Worm (Caenorhabditis elegans) whole organism, early embryonic: ENCODE results near the gene phf-10.

ENCODE experiments used
- B0310.2 ChIP-seq: sonication (generic microtip); optimal IDR thresholded peaks from 2 replicates; lab custom pipeline; 2016; ENCODE audit warnings: mild to moderate bottlenecking, missing genetic modification characterization, missing compliant biosample characterization
- ama-1 ChIP-seq: fragments of 150-350 bp; optimal IDR thresholded peaks from 2 replicates; lab custom pipeline; 2014
- ceh-13 ChIP-seq: fragments of 200-800 bp; sonication (Bioruptor generic); optimal IDR thresholded peaks from 2 replicates; lab custom pipeline; 2018; ENCODE audit warnings: mild to moderate bottlenecking, missing genetic modification characterization, missing compliant biosample characterization

DNA sequence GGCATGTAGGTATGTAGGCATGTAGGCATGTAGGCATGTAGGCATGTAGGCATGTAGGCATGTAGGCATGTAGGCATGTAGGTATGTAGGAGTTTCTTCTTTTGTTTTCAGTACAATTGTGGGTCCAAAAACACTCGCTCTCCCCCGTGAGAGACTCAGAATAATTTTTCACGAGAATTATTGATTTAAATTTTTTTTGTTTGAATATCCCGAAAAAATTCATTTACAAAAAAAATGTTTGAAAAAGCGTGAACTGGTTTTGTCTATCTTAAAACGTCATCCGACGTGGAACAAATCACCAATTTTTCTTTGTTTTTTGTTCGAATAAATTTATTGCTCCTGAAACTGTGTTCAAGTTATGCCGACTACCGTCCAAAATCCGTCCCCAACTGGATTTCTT is 31.8 kb upstream of the phf-10 start, which contains the start of gene wago-10:
- TF ChIP-seq ceh-13 (GFP tag; lab: Kevin White, UChicago) (no peak), ama-1 (no peak), B0310.2 (no peak)
